Fruit fly (Drosophila melanogaster) whole organism, larva: Measurements from ENCODE around the gene CG5866.
"Not testable (repeated sequence)": the region's sequence is repeated elsewhere in the genome, so short reads cannot be mapped to it uniquely, and the experiment has no call there.

Experiments used
- noc ChIP-seq: fragments of 200-800 bp; sonication (Bioruptor generic); optimal IDR thresholded peaks from 3 replicates; lab custom pipeline; 2019; ENCODE audit warnings: missing biosample characterization, mild to moderate bottlenecking, missing genetic modification characterization, moderate library complexity

Gene CG5866

dm6 chr3R:17430481-17430880 is 14.9 kb downstream of the CG5866 start:
- TF ChIP-seq noc (tag; lab: Kevin White, UChicago), result no peak

- TF ChIP-seq noc (tag; lab: Kevin White, UChicago), result no peak
Measured at dm6 chr3R:17433117-17433516, 17.6 kb downstream of the CG5866 start.

- no peak for TF ChIP-seq noc (tag; lab: Kevin White, UChicago)
Measured at dm6 chr3R:17434330-17434729, 18.8 kb downstream of the CG5866 start, which contains the start of gene CG44090. CG44090 (minus strand) TSS chr3R:17434430.

- no peak for TF ChIP-seq noc (tag; lab: Kevin White, UChicago)
Measured at dm6 chr3R:17440628-17441027, 25.1 kb downstream of the CG5866 start, which contains the start of gene CG14331. CG14331 (minus strand) TSS chr3R:17440728.

dm6 chr3R:17447615-17448014 is 32.1 kb downstream of the CG5866 start:
- TF ChIP-seq noc (tag; lab: Kevin White, UChicago), result no peak

- TF ChIP-seq noc (tag; lab: Kevin White, UChicago), result no peak
Measured at dm6 chr3R:17448758-17449157, 33.2 kb downstream of the CG5866 start, which contains the start of gene Eh. Eh (minus strand) TSS chr3R:17448858.

- no peak for TF ChIP-seq noc (tag; lab: Kevin White, UChicago)
Measured at dm6 chr3R:17449402-17449801, 33.9 kb downstream of the CG5866 start.

- not testable (repeated sequence) for TF ChIP-seq noc (tag; lab: Kevin White, UChicago)
Measured at dm6 chr3R:17456676-17457075, 41.1 kb downstream of the CG5866 start, which contains the start of gene CG14330. CG14330 (minus strand) TSS chr3R:17456776.
